Worm (Caenorhabditis elegans): Measurements from ENCODE around the gene D2007.1.

The D2007.1 gene

ce11 chrIII:8109459-8110057, 45.7 kb upstream of the D2007.1 start:
- no peak for TF ChIP-seq lin-39 (tag; optimal IDR thresholded peaks at IDR 0.05)
- peak; percentile 85 for TF ChIP-seq ceh-20 (GFP tag; IDR thresholded peaks at IDR 0.05)
- no peak for TF ChIP-seq jun-1 (tag; optimal IDR thresholded peaks at IDR 0.05)
- no peak for TF ChIP-seq nhr-76 (tag; optimal IDR thresholded peaks at IDR 0.05)
- no peak for TF ChIP-seq egl-27 (tag; optimal IDR thresholded peaks at IDR 0.05)
- TF ChIP-seq pha-4 (GFP tag; IDR thresholded peaks at IDR 0.05) = peak; percentile 73; the same call in 1 of the 2 replicates
- no peak for TF ChIP-seq pha-4 (tag; optimal IDR thresholded peaks at IDR 0.05)
- TF ChIP-seq dmd-9 (GFP tag; IDR thresholded peaks at IDR 0.05) = peak; percentile 82
- no peak for TF ChIP-seq ceh-62 (tag; optimal IDR thresholded peaks at IDR 0.05)
- TF ChIP-seq lin-1 (GFP tag; IDR thresholded peaks at IDR 0.05) = 0 out of 2 replicates have a peak, but pooled peaks have one; percentile 56
- TF ChIP-seq lin-38 (GFP tag; IDR thresholded peaks at IDR 0.05) = peak; percentile 79
- TF ChIP-seq unc-130 (GFP tag; optimal IDR thresholded peaks at IDR 0.05) = peak; percentile 64
- peak; percentile 97 for TF ChIP-seq gei-8 (GFP tag; optimal IDR thresholded peaks at IDR 0.05)
- TF ChIP-seq Y5F2A.4 (GFP tag; optimal IDR thresholded peaks at IDR 0.05) = no peak
- TF ChIP-seq nhr-6 (tag; optimal IDR thresholded peaks at IDR 0.05) = peak; percentile 41
- TF ChIP-seq aly-2 (tag; optimal IDR thresholded peaks at IDR 0.05) = no peak
- TF ChIP-seq lir-3 (tag; optimal IDR thresholded peaks at IDR 0.05) = peak; percentile 49
- no peak for TF ChIP-seq attf-4 (tag; optimal IDR thresholded peaks at IDR 0.05)
- TF ChIP-seq madf-9 (GFP tag; conservative IDR thresholded peaks at IDR 0.05) = peak; percentile 71
- TF ChIP-seq snpc-4 (tag; optimal IDR thresholded peaks at IDR 0.05) = no peak
- TF ChIP-seq nhr-11 (tag; optimal IDR thresholded peaks at IDR 0.05) = peak; percentile 52
- peak; percentile 96 for TF ChIP-seq egl-43 (GFP tag; IDR thresholded peaks at IDR 0.05)
- peak; percentile 78; the same call in 1 of the 2 replicates for TF ChIP-seq Y105C5A.15 (GFP tag; IDR thresholded peaks at IDR 0.05)
- TF ChIP-seq snpc-1.2 (GFP tag; IDR thresholded peaks at IDR 0.05) = peak; percentile 69; the same call in 1 of the 2 replicates
- TF ChIP-seq saeg-2 (GFP tag; IDR thresholded peaks at IDR 0.05) = no peak
- TF ChIP-seq ceh-32 (tag; optimal IDR thresholded peaks at IDR 0.05; ENCODE audit: poor library complexity) = no peak
- TF ChIP-seq nhr-41 (GFP tag; IDR thresholded peaks at IDR 0.05) = peak; percentile 54; the same call in 1 of the 2 replicates
- TF ChIP-seq spr-1 (tag; optimal IDR thresholded peaks at IDR 0.05) = peak; percentile 51
- TF ChIP-seq dmd-8 (GFP tag; IDR thresholded peaks at IDR 0.05) = peak; percentile 89
- no peak for TF ChIP-seq nhr-237 (tag; optimal IDR thresholded peaks at IDR 0.05)
- no peak for TF ChIP-seq php-3 (GFP tag; IDR thresholded peaks at IDR 0.05)
- peak; percentile 85 for TF ChIP-seq ctbp-1 (GFP tag; IDR thresholded peaks at IDR 0.05)
- TF ChIP-seq zfp-2 (tag; optimal IDR thresholded peaks at IDR 0.05) = peak; percentile 53
- peak; percentile 2 for TF ChIP-seq F49E8.2 (tag; optimal IDR thresholded peaks at IDR 0.05; ENCODE audit: borderline replicate concordance)
- TF ChIP-seq duxl-1 (tag; optimal IDR thresholded peaks at IDR 0.05; ENCODE audit: poor library complexity) = peak; percentile 82
- TF ChIP-seq daf-12 (tag; optimal IDR thresholded peaks at IDR 0.05) = no peak
- peak; percentile 95 for TF ChIP-seq aha-1 (tag)
- peak; percentile 53 for TF ChIP-seq sdz-12 (GFP tag; optimal IDR thresholded peaks at IDR 0.05)
- peak; percentile 71 for TF ChIP-seq ZK337.2 (GFP tag; IDR thresholded peaks at IDR 0.05)
- TF ChIP-seq lin-15B (tag; optimal IDR thresholded peaks at IDR 0.05) = no peak
- TF ChIP-seq set-16 (GFP tag; IDR thresholded peaks at IDR 0.05) = peak; percentile 46; the same call in 1 of the 2 replicates
- TF ChIP-seq Y75B8A.6 (GFP tag; IDR thresholded peaks at IDR 0.05) = no peak; the same call in 1 of the 2 replicates
- no peak for TF ChIP-seq R02D3.7 (tag; optimal IDR thresholded peaks at IDR 0.05)
- TF ChIP-seq dve-1 (tag; optimal IDR thresholded peaks at IDR 0.05; ENCODE audit: insufficient read depth) = peak; percentile 58
- peak; percentile 61 for TF ChIP-seq hlh-30 (tag; optimal IDR thresholded peaks at IDR 0.05; ENCODE audit: insufficient read depth)
- TF ChIP-seq F44E2.7 (GFP tag; IDR thresholded peaks at IDR 0.05) = peak; percentile 80; the same call in 1 of the 2 replicates
- peak; percentile 60 for TF ChIP-seq spr-3 (GFP tag; optimal IDR thresholded peaks at IDR 0.05)
- no peak for TF ChIP-seq unc-39 (tag; optimal IDR thresholded peaks at IDR 0.05)
- TF ChIP-seq pqm-1 (tag; optimal IDR thresholded peaks at IDR 0.05) = no peak
- TF ChIP-seq madf-5 (GFP tag; IDR thresholded peaks at IDR 0.05) = peak; percentile 72 to 80; a peak in 2 of 4 replicates
- TF ChIP-seq ceh-28 (tag; optimal IDR thresholded peaks at IDR 0.05) = no peak

All from whole organism, L4 larva.